Worm (Caenorhabditis elegans) whole organism, L4/young adult: ENCODE results near the gene F58B3.6.

Experiments
- W03F9.2 ChIP-seq: fragments of 150-350 bp; optimal IDR thresholded peaks from 2 replicates; lab custom pipeline; 2014; ENCODE audit warnings: missing biosample characterization, missing genetic modification characterization
- dao-5 ChIP-seq: sonication (generic microtip); optimal IDR thresholded peaks from 2 replicates; lab custom pipeline; 2016; ENCODE audit warnings: missing genotype, missing genetic modification characterization, moderate library complexity, missing compliant biosample characterization
- him-1 ChIP-seq: sonication (generic microtip); optimal IDR thresholded peaks from 2 replicates; lab custom pipeline; 2016; ENCODE audit warnings: missing genotype, missing genetic modification reagents, missing genetic modification characterization, missing compliant biosample characterization

Gene F58B3.6

DNA sequence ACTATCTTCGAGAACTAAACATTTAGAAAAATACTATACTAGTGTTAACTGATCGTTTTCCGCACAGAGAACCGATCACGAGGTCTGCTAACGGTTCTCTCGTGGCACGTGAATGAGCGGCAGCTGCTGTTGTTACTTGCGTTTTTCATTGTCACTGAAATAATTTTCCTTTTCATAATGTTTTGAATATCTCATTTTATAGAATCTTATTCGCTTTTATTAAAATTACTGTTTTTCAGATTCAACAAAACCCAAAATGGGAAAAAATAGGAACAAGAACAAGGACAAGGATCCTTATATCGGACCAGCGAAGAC, at the start of gene F58B3.6:
F58B3.6 (plus strand) TSS at position 240 of the 315 bp plus-strand sequence.
- TF ChIP-seq dao-5 (tag; lab: Kevin White, UChicago) (no peak), W03F9.2 (no peak), him-1 (tag; lab: Kevin White, UChicago) (no peak)

DNA sequence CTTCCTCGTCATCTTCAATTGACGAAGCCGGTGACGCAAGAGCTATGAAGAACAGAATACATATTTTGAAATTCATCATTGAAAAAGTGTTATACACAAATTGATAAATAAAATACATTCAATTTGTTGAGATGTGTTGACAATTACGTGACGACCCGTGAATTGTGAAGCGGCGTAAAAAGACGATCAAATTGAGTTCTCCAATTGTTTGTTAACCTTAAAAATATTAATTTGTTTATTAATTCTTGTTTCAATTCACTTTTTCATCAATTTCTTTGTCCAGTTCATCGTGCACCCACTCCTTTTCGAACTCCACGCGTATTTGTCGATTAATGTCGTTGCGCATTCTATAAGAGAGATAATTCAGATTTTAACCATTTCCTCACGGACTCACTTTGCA, 44.3 kb upstream of the F58B3.6 start, which contains the start of gene spe-36:
spe-36 (minus strand) TSS at position 101 of the 400 bp plus-strand sequence.
- no peak for TF ChIP-seq dao-5 (tag; lab: Kevin White, UChicago)
- no peak for TF ChIP-seq him-1 (tag; lab: Kevin White, UChicago)
- no peak for TF ChIP-seq W03F9.2

DNA sequence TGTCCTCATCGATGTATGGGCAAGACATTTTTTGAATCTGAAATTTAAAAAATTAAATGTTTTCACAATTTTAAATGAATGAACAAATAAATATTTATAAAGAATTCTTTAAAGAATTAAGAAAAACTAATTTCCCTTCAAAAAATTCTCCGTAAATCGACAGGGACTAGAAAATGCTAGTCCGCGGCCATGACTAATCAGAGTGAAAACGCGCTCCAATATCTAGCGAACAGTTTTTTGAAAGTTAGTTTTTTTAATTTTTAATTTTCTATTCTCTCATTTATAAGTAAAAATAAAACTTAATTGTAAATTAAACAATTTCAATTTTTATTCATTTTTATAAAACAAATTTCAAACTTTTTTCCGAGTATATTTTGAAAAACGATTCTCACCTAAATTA, 43.6 kb upstream of the F58B3.6 start:
- peak; percentile 88 for TF ChIP-seq W03F9.2
- TF ChIP-seq dao-5 (tag; lab: Kevin White, UChicago) = no peak

DNA sequence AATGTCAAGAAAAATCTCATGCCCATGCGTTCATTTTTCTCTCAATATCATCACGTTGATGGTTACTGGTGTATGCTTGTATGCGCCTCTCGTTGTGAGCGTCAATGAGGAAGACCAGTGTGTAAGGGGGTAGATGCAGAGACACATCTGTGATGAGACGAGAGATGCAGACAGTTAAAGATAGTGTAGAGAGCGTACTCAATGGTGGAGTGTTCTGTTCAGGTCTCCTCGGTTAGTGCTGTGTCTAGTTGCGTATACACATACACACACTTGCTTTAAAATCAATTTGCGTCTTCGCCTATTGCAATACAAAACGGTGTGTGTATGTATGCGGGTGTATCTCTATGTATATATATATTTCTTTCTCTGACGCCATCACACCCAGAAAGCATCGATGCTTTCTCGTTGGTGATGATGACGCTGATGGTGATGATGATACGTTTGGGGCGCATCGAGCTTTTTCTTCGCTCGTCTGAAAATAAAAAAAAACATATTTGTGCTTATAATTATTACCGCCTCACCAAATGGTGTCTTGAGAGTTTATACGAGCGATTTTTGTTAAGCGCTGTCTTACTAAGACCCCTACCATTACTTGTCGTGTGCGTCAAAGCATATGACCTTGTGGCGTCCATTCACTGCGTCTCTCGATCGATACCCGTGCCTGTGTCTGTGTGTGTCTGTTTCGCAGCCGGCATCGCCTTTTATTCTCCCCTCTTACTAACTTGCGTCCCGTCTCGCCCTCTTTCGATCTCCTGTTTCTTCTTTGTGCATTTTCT, 42.8 kb upstream of the F58B3.6 start, which contains the start of gene F40F11.3:
F40F11.3 (minus strand) TSS at position 589 of the 776 bp plus-strand sequence.
- TF ChIP-seq dao-5 (tag; lab: Kevin White, UChicago) (no peak), him-1 (tag; lab: Kevin White, UChicago) (no peak), W03F9.2 (peak; percentile 43)

DNA sequence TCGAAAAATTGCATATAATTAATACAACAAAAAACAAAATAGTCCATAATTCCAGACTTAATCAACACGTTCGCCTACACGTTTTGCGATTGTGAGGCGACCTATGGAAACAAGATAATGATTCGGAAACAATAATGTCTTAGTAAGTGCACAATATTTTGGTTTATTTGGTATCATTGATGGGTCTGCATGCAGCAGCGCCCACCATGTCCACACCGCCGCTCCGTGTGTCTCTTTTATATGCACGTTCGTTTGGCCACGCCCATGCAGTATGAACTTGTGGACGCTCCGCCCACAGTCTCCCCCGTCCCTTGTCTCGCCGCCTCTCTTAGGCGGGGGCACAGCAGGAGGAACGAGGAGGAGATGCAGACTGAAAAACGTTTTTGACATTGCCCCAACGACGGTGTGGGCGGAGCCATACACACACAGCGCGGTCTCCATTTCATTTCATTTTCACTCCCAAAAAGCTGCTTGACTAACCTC, 42.2 kb upstream of the F58B3.6 start, which contains the start of gene mig-38:
mig-38 (plus strand) TSS at position 54 of the 483 bp plus-strand sequence.
- TF ChIP-seq dao-5 (tag; lab: Kevin White, UChicago) (no peak), W03F9.2 (no peak), him-1 (tag; lab: Kevin White, UChicago) (peak; percentile 23)

DNA sequence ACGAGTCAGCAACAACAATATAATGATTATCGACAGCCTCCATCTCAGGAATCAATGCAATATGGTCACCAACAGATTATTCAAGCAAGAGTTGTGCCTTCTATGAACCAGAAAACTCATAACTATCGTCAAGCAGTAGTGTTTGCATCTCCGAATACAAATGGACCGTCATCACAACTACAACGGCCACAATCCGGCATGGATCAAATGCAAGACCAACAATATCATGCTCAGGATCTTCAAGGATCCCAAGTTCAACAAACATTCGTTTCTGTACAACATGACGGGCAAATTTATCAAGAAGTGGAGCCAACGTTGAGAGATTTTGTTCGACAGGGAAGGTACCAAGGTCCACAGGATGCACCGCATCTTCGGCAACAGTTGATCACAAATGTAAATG, 39.4 kb upstream of the F58B3.6 start:
- no peak for TF ChIP-seq dao-5 (tag; lab: Kevin White, UChicago)
- TF ChIP-seq him-1 (tag; lab: Kevin White, UChicago) = no peak
- TF ChIP-seq W03F9.2 = no peak

DNA sequence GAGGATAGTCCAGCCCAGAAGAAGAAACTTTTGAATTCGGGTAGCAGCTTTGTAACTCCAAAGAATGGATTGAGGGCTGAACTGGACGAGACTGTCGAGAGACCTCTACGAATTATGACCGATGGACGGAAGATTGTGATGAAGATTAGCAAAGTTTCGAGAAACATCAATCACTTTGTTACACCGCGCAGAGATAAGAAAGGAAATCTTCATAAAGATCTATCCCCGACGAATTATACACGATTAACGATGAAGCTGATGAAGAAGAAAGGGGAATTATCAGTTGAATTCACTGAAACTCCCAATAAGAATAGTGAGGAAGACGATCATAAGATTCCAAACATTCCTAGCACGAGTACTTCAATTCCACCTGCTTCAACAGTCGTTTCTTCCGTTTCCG, 36.7 kb upstream of the F58B3.6 start:
- no peak for TF ChIP-seq dao-5 (tag; lab: Kevin White, UChicago)
- no peak for TF ChIP-seq him-1 (tag; lab: Kevin White, UChicago)
- no peak for TF ChIP-seq W03F9.2

DNA sequence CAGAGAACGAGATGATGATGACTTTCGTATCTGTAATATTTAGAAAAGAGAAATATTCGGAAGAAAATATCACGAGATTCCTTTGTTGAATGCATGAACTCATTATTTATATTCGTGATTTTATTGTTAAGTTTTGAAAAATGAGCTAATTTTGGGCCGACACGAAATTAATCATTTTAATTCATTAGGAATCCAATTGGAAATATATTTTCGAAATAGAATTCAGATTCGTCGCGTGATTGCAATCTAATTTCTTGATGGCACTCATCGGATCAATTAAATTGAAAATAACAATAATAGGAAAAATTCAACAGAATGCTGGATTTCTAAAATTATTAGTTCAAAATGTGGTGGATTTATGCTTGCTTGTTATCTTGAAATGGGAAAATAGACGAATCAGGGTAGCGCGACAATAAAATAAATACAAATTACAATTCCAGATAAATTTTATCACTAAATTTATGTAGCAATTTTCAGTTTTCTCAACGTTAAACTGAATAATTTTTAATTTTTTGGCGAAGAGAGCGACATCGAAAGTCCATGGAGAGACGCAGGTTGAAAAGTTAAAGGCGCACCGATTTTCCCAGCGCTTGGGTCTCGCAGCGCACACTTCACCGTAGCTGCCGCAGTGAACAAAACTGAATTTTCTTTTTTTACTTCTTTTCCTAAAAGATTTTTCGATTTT, 34.6 kb upstream of the F58B3.6 start:
- TF ChIP-seq W03F9.2 = peak; percentile 88
- peak; percentile 38 for TF ChIP-seq him-1 (tag; lab: Kevin White, UChicago)
- TF ChIP-seq dao-5 (tag; lab: Kevin White, UChicago) = no peak

DNA sequence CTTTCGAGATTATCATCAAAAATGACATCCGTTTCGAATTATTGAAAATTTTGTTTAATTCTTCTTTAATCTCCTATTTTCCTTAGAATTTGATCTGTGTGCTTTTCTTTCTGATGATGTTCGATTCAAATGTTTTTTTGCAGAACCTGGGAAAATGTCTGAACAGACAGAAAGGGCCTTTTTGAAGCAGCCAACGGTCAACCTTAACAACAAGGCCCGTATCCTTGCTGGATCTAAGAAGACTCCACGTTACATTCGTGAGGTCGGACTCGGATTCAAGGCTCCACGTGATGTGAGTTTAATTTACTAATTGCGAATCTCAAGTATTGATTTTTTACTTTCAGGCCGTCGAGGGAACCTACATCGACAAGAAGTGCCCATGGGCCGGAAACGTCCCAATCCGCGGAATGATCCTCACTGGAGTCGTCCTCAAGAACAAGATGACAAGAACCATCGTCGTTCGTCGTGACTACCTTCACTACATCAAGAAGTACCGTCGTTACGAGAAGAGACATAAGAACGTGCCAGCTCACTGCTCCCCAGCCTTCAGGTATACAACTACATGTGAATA, 33.9 kb upstream of the F58B3.6 start, which contains the start of gene rps-11:
rps-11 (plus strand) TSS at position 144 of the 571 bp plus-strand sequence.
- TF ChIP-seq him-1 (tag; lab: Kevin White, UChicago) (no peak), W03F9.2 (no peak)

DNA sequence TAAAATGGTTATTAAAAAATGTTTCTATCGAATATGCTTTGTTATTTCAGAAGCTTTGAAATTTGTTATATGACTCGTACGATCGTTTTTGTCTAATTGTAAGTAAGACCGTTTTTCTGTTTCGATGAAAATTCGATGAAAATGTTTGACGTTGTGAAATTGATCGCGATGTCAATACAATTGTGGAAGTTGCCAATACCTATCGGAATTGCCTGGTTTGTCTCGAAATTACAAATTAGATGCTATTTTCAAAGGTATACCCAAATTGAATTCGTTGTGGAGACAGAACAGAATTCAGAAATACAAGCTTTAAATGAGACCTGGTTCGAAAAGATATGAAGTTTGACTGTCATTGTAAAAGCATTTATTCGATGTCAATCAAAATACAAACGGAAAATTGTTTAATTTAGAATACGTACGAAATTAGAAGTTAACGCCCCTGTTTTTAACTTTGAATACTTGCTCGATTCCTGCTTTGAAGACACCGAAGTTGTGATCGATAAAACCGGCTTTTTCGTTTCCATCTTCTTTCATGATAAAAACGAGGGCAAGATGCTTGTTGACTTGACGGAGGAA, 33.1 kb upstream of the F58B3.6 start:
- TF ChIP-seq dao-5 (tag; lab: Kevin White, UChicago) = no peak

DNA sequence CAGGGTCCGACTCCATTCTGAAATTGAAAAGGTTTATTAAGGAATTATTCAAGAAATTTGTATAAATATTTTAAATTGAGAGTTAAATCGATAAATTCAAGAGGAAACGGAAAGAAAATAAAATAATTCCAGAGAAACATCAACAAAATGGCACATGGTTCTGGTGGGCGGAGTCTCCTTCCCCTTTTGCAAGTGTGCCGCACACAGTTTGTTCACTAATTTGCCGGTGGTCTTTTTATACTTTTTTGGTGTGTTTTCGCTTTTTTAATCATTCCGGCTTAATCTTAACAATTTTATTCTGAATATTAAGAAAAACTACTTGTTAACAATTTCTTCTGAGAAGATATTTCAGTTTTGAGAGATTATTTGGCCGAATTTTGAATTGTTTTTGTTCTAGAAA, 31.5 kb upstream of the F58B3.6 start, which contains the start of the genes ragc-1 and Y24F12A.1:
ragc-1 (minus strand) TSS at position 25 of the 400 bp plus-strand sequence.
Y24F12A.1 (plus strand) TSS at position 346 of the 400 bp plus-strand sequence.
- no peak for TF ChIP-seq dao-5 (tag; lab: Kevin White, UChicago)
- peak; percentile 89 for TF ChIP-seq W03F9.2
- no peak for TF ChIP-seq him-1 (tag; lab: Kevin White, UChicago)

DNA sequence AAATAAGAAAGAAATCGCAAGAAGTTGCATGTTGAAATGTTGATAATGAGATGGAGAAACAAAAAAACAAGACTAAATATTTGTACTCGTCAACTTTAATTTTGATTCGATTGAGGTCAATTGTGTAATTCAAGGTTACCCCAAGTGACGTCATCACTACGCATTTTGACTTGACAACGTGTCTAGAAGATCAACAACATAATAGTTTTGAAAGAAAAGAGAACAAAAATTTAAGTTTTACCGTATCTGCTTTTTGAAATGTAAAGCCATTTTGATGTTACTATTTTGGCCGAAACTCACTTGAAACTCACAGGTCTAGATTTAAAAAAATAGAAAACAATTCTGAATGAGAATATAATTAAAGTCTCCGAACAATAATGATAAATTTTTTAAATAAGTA, 15.5 kb upstream of the F58B3.6 start, which contains the start of gene dsl-5:
dsl-5 (minus strand) TSS at position 101 of the 400 bp plus-strand sequence.
- TF ChIP-seq him-1 (tag; lab: Kevin White, UChicago) (no peak), dao-5 (tag; lab: Kevin White, UChicago) (no peak), W03F9.2 (no peak)

DNA sequence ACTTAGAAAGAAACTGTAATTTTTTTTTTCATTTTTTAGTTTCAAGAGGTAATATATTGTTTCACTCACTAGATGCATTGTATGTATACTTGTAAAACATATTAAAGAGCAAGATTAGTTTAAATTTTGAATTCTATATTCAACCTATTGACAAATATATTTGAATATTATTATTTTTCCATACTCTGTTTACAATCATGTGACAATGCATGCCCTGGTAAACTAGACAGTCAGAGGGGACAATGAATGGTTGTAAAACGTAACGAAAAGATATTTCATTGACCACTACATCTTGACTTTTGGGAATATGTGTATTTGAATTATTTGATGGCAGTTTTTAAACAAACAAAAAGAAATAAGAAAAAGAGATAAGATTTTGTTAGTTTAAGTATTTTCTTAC, 14.1 kb upstream of the F58B3.6 start:
- TF ChIP-seq dao-5 (tag; lab: Kevin White, UChicago) (no peak), him-1 (tag; lab: Kevin White, UChicago) (no peak), W03F9.2 (no peak)
